Worm (Caenorhabditis elegans) whole organism, young adult: ENCODE results near the gene F42C5.9.

Source experiments
- C06A6.2 ChIP-seq: fragments of 200-800 bp; sonication (Bioruptor generic); conservative IDR thresholded peaks from 2 replicates; pipeline ENCODE4 v1.3.6; 2022; ENCODE audit warnings: missing genetic modification characterization, missing compliant biosample characterization
- C17E4.6 ChIP-seq: fragments of 200-800 bp; sonication (Bioruptor generic); IDR thresholded peaks from 2 replicates; pipeline ENCODE4 v1.3.6; 2022; ENCODE audit warnings: missing genetic modification reagents, missing genetic modification characterization, missing compliant biosample characterization
- F22D6.2 ChIP-seq: sonication (generic microtip); optimal IDR thresholded peaks from 2 replicates; lab custom pipeline; 2016; ENCODE audit warnings: mild to moderate bottlenecking, missing genetic modification characterization, missing compliant biosample characterization
- F57A8.1 ChIP-seq: fragments of 200-800 bp; sonication (Bioruptor generic); optimal IDR thresholded peaks from 2 replicates; lab custom pipeline; 2018; ENCODE audit warnings: mild to moderate bottlenecking, missing genetic modification characterization, moderate library complexity, missing compliant biosample characterization
- F57C9.4 ChIP-seq: sonication (generic microtip); optimal IDR thresholded peaks from 2 replicates; lab custom pipeline; 2017; ENCODE audit warnings: mild to moderate bottlenecking, missing genetic modification characterization, missing compliant biosample characterization
- aptf-3 ChIP-seq: fragments of 200-800 bp; sonication (Bioruptor generic); IDR thresholded peaks from 2 replicates; pipeline ENCODE4 v1.3.6; 2022; ENCODE audit warnings: missing genetic modification characterization, missing compliant biosample characterization
- attf-3 ChIP-seq: fragments of 200-800 bp; sonication (Bioruptor generic); conservative IDR thresholded peaks from 2 replicates; pipeline ENCODE4 v1.3.6; 2022; ENCODE audit warnings: missing genetic modification reagents, missing genetic modification characterization, missing compliant biosample characterization
- bed-1 ChIP-seq: fragments of 200-800 bp; sonication (Bioruptor generic); IDR thresholded peaks from 2 replicates; pipeline ENCODE4 v1.3.6; 2022; ENCODE audit warnings: missing genetic modification reagents, missing genetic modification characterization, missing compliant biosample characterization
- bed-2 ChIP-seq: fragments of 200-800 bp; sonication (Bioruptor generic); IDR thresholded peaks from 2 replicates; pipeline ENCODE4 v1.3.6; 2022; ENCODE audit warnings: missing genetic modification reagents, missing genetic modification characterization, missing compliant biosample characterization
- cebp-1 ChIP-seq, 2 experiments: fragments of 200-800 bp in 1 of 2; sonication (Bioruptor generic) in 1 of 2; sonication (generic microtip) in 1 of 2; IDR thresholded peaks in 1 of 2; optimal IDR thresholded peaks in 1 of 2; 2 replicates each; pipeline versions ENCODE4 v1.3.6 to Lab custom; 2017 to 2022; ENCODE audit warnings: missing compliant biosample characterization in 2 of 2, missing genetic modification characterization in 2 of 2, mild to moderate bottlenecking in 1 of 2, missing genetic modification reagents in 1 of 2, moderate library complexity in 1 of 2
- ceh-100 ChIP-seq: fragments of 200-800 bp; sonication (Bioruptor generic); IDR thresholded peaks from 2 replicates; pipeline ENCODE4 v1.3.6; 2022; ENCODE audit warnings: missing genetic modification reagents, missing genetic modification characterization, missing compliant biosample characterization
- die-1 ChIP-seq: sonication (generic microtip); optimal IDR thresholded peaks from 2 replicates; lab custom pipeline; 2016; ENCODE audit warnings: missing genotype, mild to moderate bottlenecking, missing genetic modification characterization, missing compliant biosample characterization
- dpff-1 ChIP-seq: sonication (generic microtip); optimal IDR thresholded peaks from 2 replicates; lab custom pipeline; 2017; ENCODE audit warnings: mild to moderate bottlenecking, missing genetic modification characterization, missing compliant biosample characterization
- fkh-3 ChIP-seq: sonication (generic microtip); optimal IDR thresholded peaks from 2 replicates; lab custom pipeline; 2016; ENCODE audit warnings: mild to moderate bottlenecking, missing genetic modification characterization, missing compliant biosample characterization
- gei-17 ChIP-seq: fragments of 200-800 bp; sonication (Bioruptor generic); optimal IDR thresholded peaks from 2 replicates; lab custom pipeline; 2018; ENCODE audit warnings: mild to moderate bottlenecking, missing genetic modification characterization, missing compliant biosample characterization
- him-1 ChIP-seq: sonication (generic microtip); optimal IDR thresholded peaks from 2 replicates; lab custom pipeline; 2016; ENCODE audit warnings: missing genotype, missing genetic modification reagents, missing genetic modification characterization, missing compliant biosample characterization
- hlh-12 ChIP-seq: sonication (generic microtip); optimal IDR thresholded peaks from 2 replicates; lab custom pipeline; 2016; ENCODE audit warnings: missing genetic modification characterization, missing compliant biosample characterization
- hmg-1.2 ChIP-seq: fragments of 200-800 bp; sonication (Bioruptor generic); IDR thresholded peaks from 2 replicates; pipeline ENCODE4 v1.3.6; 2022; ENCODE audit warnings: missing genetic modification reagents, missing genetic modification characterization, missing compliant biosample characterization
- hmg-20 ChIP-seq: fragments of 200-800 bp; sonication (Bioruptor generic); IDR thresholded peaks from 2 replicates; pipeline ENCODE4 v1.3.6; 2022; ENCODE audit warnings: missing genetic modification reagents, missing genetic modification characterization, missing compliant biosample characterization
- hsf-1 ChIP-seq: fragments of 200-800 bp; sonication (Bioruptor generic); IDR thresholded peaks from 2 replicates; pipeline ENCODE4 v1.3.6; 2022; ENCODE audit warnings: missing genetic modification reagents, missing genetic modification characterization, missing compliant biosample characterization
- let-526 ChIP-seq: fragments of 200-800 bp; sonication (Bioruptor generic); IDR thresholded peaks from 2 replicates; pipeline ENCODE4 v1.3.6; 2022; ENCODE audit warnings: missing genetic modification reagents, missing genetic modification characterization, missing compliant biosample characterization
- let-607 ChIP-seq, 2 experiments: fragments of 200-800 bp in 1 of 2; sonication (Bioruptor generic) in 1 of 2; sonication (generic microtip) in 1 of 2; optimal IDR thresholded peaks; 2 replicates each; lab custom pipeline; 2016 to 2018; ENCODE audit warnings: mild to moderate bottlenecking in 2 of 2, missing compliant biosample characterization in 2 of 2, missing genetic modification characterization in 2 of 2, moderate library complexity in 2 of 2, missing genotype in 1 of 2
- lin-35 ChIP-seq, 3 experiments: fragments of 150-350 bp in 2 of 3; sonication (generic microtip) in 1 of 3; optimal IDR thresholded peaks; 2 replicates each; lab custom pipeline; 2014 to 2018; ENCODE audit warnings: missing biosample characterization in 3 of 3, missing genetic modification characterization in 3 of 3, missing genetic modification reagents in 3 of 3
- lin-40 ChIP-seq: sonication (generic microtip); optimal IDR thresholded peaks from 2 replicates; lab custom pipeline; 2016; ENCODE audit warnings: missing genetic modification characterization, mild to moderate bottlenecking, missing compliant biosample characterization, missing genotype, missing genetic modification reagents
- lin-54 ChIP-seq: fragments of 200-800 bp; sonication (Bioruptor generic); optimal IDR thresholded peaks from 2 replicates; lab custom pipeline; 2018; ENCODE audit warnings: mild to moderate bottlenecking, missing genetic modification characterization, missing compliant biosample characterization
- madf-10 ChIP-seq: sonication (generic microtip); optimal IDR thresholded peaks from 2 replicates; lab custom pipeline; 2016; ENCODE audit warnings: mild to moderate bottlenecking, missing genetic modification characterization, missing compliant biosample characterization
- madf-6 ChIP-seq: fragments of 200-800 bp; sonication (Bioruptor generic); IDR thresholded peaks from 2 replicates; pipeline ENCODE4 v1.3.6; 2022; ENCODE audit warnings: missing genetic modification reagents, missing genetic modification characterization, missing compliant biosample characterization
- mes-4 ChIP-seq: sonication (generic microtip); optimal IDR thresholded peaks from 2 replicates; lab custom pipeline; 2016; ENCODE audit warnings: missing genotype, missing genetic modification characterization, missing compliant biosample characterization
- nfya-1 ChIP-seq: sonication (generic microtip); optimal IDR thresholded peaks from 2 replicates; lab custom pipeline; 2017; ENCODE audit warnings: antibody characterized with exemption, missing compliant biosample characterization, missing genetic modification characterization, borderline replicate concordance; ENCODE audit not compliant: insufficient read depth
- nfyb-1 ChIP-seq: fragments of 200-800 bp; sonication (Bioruptor generic); IDR thresholded peaks from 2 replicates; pipeline ENCODE4 v1.3.6; 2022; ENCODE audit warnings: missing genetic modification reagents, missing genetic modification characterization, missing compliant biosample characterization
- repo-1 ChIP-seq: sonication (generic microtip); optimal IDR thresholded peaks from 2 replicates; lab custom pipeline; 2017; ENCODE audit warnings: mild to moderate bottlenecking, missing genetic modification characterization, missing compliant biosample characterization
- snpc-1.1 ChIP-seq: sonication (generic microtip); optimal IDR thresholded peaks from 2 replicates; lab custom pipeline; 2017; ENCODE audit warnings: missing genetic modification characterization, mild to moderate bottlenecking, missing compliant biosample characterization, antibody characterized with exemption, moderate library complexity, missing genotype, missing genetic modification reagents; ENCODE audit not compliant: insufficient read depth
- snpc-3.4 ChIP-seq: sonication (generic microtip); optimal IDR thresholded peaks from 2 replicates; lab custom pipeline; 2017; ENCODE audit warnings: missing genetic modification characterization, mild to moderate bottlenecking, missing compliant biosample characterization, antibody characterized with exemption, moderate library complexity, missing genotype, missing genetic modification reagents
- tbx-9 ChIP-seq: sonication (generic microtip); optimal IDR thresholded peaks from 2 replicates; lab custom pipeline; 2016; ENCODE audit warnings: borderline replicate concordance, missing genetic modification characterization, inconsistent platforms, missing compliant biosample characterization
- ztf-28 ChIP-seq: fragments of 200-800 bp; sonication (Bioruptor generic); IDR thresholded peaks from 2 replicates; pipeline ENCODE4 v1.3.6; 2022; ENCODE audit warnings: missing genetic modification reagents, missing genetic modification characterization, missing compliant biosample characterization

F42C5.9 gene

DNA sequence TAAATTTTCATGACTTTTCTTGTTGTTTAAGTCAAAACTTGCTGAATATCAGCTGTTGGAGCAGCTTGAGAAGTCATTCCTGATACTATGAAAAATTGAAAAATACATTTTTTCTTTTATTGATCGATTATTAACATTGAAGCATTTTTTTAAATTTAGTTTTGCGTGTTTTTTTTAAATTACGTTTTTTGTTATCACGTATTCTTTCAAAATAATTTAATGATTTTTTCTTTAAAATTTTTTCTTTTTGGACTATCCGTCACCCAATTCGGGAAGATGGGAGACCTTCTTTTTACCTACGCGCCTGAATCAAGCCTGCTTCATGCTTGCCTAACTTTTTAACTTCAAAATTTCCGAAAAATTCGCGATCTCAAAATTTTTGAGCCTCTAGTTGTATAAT, 22.8 kb downstream of the F42C5.9 start, which contains the start of gene F42C5.5:
Gene F42C5.5 (minus strand): TSS at position 101 of the 400 bp plus-strand sequence.
- no peak for TF ChIP-seq tbx-9 (tag; lab: Kevin White, UChicago)
- no peak for TF ChIP-seq hlh-12 (tag; lab: Kevin White, UChicago)
- TF ChIP-seq, all 124 proteins: peak for 0

DNA sequence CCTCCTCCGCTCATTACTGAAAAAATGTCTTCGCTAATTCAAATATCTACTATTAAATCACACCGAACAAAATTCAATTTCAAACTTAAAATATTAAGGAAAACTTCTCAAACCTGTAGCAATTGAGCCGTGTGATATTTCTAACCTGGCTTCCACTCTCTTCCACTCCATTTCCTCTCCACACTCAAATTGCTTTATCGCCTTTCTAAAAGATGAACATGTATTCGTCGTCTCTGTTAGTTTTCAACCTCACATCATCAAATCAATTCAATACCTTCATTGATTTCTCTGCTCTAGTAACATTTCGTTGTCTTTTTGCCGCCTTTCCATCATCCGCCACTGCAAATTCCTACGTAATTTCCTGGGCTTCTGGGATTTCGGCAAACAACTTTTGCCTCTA, 24.9 kb downstream of the F42C5.9 start, which contains the start of gene F42C5.4:
Gene F42C5.4 (minus strand): TSS at position 171 of the 400 bp plus-strand sequence.
- TF ChIP-seq bed-2 (no peak), hsf-1 (GFP tag; lab: Robert Waterston, UW) (no peak), die-1 (tag; lab: Kevin White, UChicago) (no peak), snpc-1.1 (tag; lab: Kevin White, UChicago) (no peak)

DNA sequence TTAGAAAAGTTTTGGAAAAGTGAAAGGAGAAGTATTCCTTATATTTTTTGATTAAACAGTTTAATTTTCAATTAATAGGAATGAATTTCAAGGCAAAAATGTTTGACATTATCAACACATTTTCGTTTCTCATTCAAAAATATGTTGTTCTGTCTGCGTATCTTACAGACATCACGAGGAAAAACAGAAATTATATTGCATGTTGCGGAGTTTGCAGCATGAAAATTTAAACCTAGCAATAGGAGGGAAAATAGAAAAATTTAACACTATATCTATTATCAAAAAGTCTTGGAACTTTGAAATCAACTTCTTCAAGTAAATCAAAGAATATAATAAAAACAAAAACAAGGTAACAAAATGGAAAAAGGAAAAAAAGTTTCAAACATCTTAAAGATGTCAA, 25.8 kb downstream of the F42C5.9 start:
- TF ChIP-seq attf-3 (GFP tag; lab: Robert Waterston, UW) = no peak
- no peak for TF ChIP-seq aptf-3 (GFP tag; lab: Robert Waterston, UW)
- no peak for TF ChIP-seq C17E4.6 (GFP tag; lab: Robert Waterston, UW)
- no peak for TF ChIP-seq F57A8.1 (GFP tag; lab: Kevin White, UChicago)
- no peak; the same call in 1 of the 2 replicates for TF ChIP-seq hmg-1.2
- TF ChIP-seq gei-17 (GFP tag; lab: Kevin White, UChicago) = no peak
- no peak for TF ChIP-seq cebp-1 (GFP tag; IDR thresholded peaks at IDR 0.05; lab: Robert Waterston, UW)
- no peak for TF ChIP-seq cebp-1 (tag; optimal IDR thresholded peaks at IDR 0.05; lab: Kevin White, UChicago)
- no peak for TF ChIP-seq bed-1 (GFP tag; lab: Robert Waterston, UW)
- TF ChIP-seq madf-6 (GFP tag; lab: Robert Waterston, UW) = no peak
- TF ChIP-seq F57C9.4 (tag; lab: Kevin White, UChicago) = no peak
- TF ChIP-seq snpc-3.4 (tag; lab: Kevin White, UChicago) = no peak
- TF ChIP-seq let-526 = no peak
- TF ChIP-seq ztf-28 (GFP tag; lab: Robert Waterston, UW) = no peak
- TF ChIP-seq hmg-20 (GFP tag; lab: Robert Waterston, UW) = no peak
- TF ChIP-seq dpff-1 (tag; lab: Kevin White, UChicago) = no peak
- TF ChIP-seq die-1 (tag; lab: Kevin White, UChicago) = no peak
- no peak for TF ChIP-seq ceh-100 (GFP tag; lab: Robert Waterston, UW)
- TF ChIP-seq nfya-1 (tag; lab: Kevin White, UChicago) = no peak
- TF ChIP-seq lin-40 (tag; lab: Kevin White, UChicago) = no peak
- TF ChIP-seq mes-4 (tag; lab: Kevin White, UChicago) = no peak

DNA sequence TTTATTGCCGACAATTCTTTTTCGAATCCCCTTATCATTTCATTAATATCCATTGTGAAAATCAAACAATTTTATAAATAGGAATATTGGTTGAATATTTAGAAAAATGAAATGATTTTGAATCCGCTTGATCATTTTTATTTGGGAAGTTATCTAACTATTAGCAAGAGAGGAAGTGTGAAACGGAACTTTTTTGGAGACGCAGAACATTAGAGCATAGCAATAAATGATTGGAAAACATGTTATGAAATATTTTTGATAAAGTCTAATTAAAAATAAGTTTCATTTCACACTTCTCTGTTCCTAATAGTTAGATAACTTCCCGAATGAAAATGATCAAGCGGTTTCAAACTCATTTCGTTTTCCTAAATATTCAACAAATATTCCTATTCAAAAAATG, 29.4 kb downstream of the F42C5.9 start, which contains the start of gene F42C5.3:
Gene F42C5.3 (minus strand): TSS at position 101 of the 400 bp plus-strand sequence.
- no peak for TF ChIP-seq fkh-3
- TF ChIP-seq lin-35 (GFP tag; optimal IDR thresholded peaks at IDR 0.05; lab: Kevin White, UChicago) = no peak
- TF ChIP-seq lin-54 (GFP tag; lab: Kevin White, UChicago) = no peak
- TF ChIP-seq nfya-1 (tag; lab: Kevin White, UChicago) = no peak
- TF ChIP-seq bed-1 (GFP tag; lab: Robert Waterston, UW) = no peak
- no peak for TF ChIP-seq repo-1 (tag; lab: Kevin White, UChicago)
- no peak for TF ChIP-seq F22D6.2
- TF ChIP-seq madf-10 = no peak
- no peak for TF ChIP-seq nfyb-1 (GFP tag; lab: Robert Waterston, UW)
- no peak for TF ChIP-seq him-1 (tag; lab: Kevin White, UChicago)
- TF ChIP-seq F57A8.1 (GFP tag; lab: Kevin White, UChicago) = no peak
- no peak for TF ChIP-seq let-607 (tag; optimal IDR thresholded peaks at IDR 0.05; lab: Kevin White, UChicago)
- TF ChIP-seq C06A6.2 (GFP tag; lab: Robert Waterston, UW) = no peak
- TF ChIP-seq, all 124 proteins: peak for 0
